Fruit fly (Drosophila melanogaster): ENCODE data around the gene Snmp1.

Snmp1 gene

dm6 chr3R:21187394-21188392 lies 19.7 kb upstream of the Snmp1 start (continued):
- TF ChIP-seq Dip3 (GFP tag; optimal IDR thresholded peaks at IDR 0.05) (no peak), CG1529 (GFP tag; optimal IDR thresholded peaks at IDR 0.05) (no peak), Trl (optimal IDR thresholded peaks at IDR 0.05) (peak; percentile 44 to 54), Trl (GFP tag; optimal IDR thresholded peaks at IDR 0.05) (no peak), CG34376 (GFP tag; optimal IDR thresholded peaks at IDR 0.05) (no peak), CG3281 (GFP tag; optimal IDR thresholded peaks at IDR 0.05) (peak; percentile 49), CG13123 (GFP tag; optimal IDR thresholded peaks at IDR 0.05) (no peak), pho (GFP tag; optimal IDR thresholded peaks at IDR 0.05) (no peak), lola (GFP tag; optimal IDR thresholded peaks at IDR 0.05) (peak in 1 of 3 experiments; percentile 41), sisA (GFP tag; IDR thresholded peaks at IDR 0.05) (peak; percentile 45), emc (GFP tag; optimal IDR thresholded peaks at IDR 0.05) (no peak), rib (GFP tag; IDR thresholded peaks at IDR 0.05) (peak; percentile 64), CG10147 (GFP tag; optimal IDR thresholded peaks at IDR 0.05) (no peak), CG14710 (tag; optimal IDR thresholded peaks at IDR 0.05) (no peak), onecut (GFP tag; IDR thresholded peaks at IDR 0.05) (peak; percentile 28; the same call in 1 of the 2 replicates), CG14014 (GFP tag; IDR thresholded peaks at IDR 0.05) (peak; percentile 58; the same call in 1 of the 2 replicates), CG32532 (GFP tag; IDR thresholded peaks at IDR 0.05) (peak; percentile 63; the same call in 1 of the 2 replicates), pfk (GFP tag; optimal IDR thresholded peaks at IDR 0.05) (no peak), CG10543 (GFP tag; optimal IDR thresholded peaks at IDR 0.05) (peak; percentile 54), oc (tag; optimal IDR thresholded peaks at IDR 0.05) (peak; percentile 23), CG2120 (GFP tag; optimal IDR thresholded peaks at IDR 0.05) (peak; percentile 46), ems (GFP tag; optimal IDR thresholded peaks at IDR 0.05) (no peak), dmrt11E (tag; optimal IDR thresholded peaks at IDR 0.05) (no peak), CG1603 (tag; optimal IDR thresholded peaks at IDR 0.05) (no peak), gsb (GFP tag; IDR thresholded peaks at IDR 0.05) (peak; percentile 40; the same call in 1 of the 2 replicates), nerfin-1 (tag; optimal IDR thresholded peaks at IDR 0.05) (no peak), Bdp1 (GFP tag; optimal IDR thresholded peaks at IDR 0.05) (no peak), Ssrp (tag; optimal IDR thresholded peaks at IDR 0.05) (peak; percentile 32), H2.0 (GFP tag; IDR thresholded peaks at IDR 0.05) (0 out of 2 replicates have a peak, but pooled peaks have one; percentile 8), kni (GFP tag; optimal IDR thresholded peaks at IDR 0.05) (peak; percentile 40), klu (GFP tag; IDR thresholded peaks at IDR 0.05) (peak; percentile 54; the same call in 1 of the 2 replicates), eyg (GFP tag; optimal IDR thresholded peaks at IDR 0.05) (no peak), CTCF (GFP tag; optimal IDR thresholded peaks at IDR 0.05) (no peak), CG17361 (GFP tag; IDR thresholded peaks at IDR 0.05) (peak; percentile 80), CG15601 (tag; optimal IDR thresholded peaks at IDR 0.05) (no peak), CG4424 (GFP tag; optimal IDR thresholded peaks at IDR 0.05) (peak; percentile 32), wek (GFP tag; optimal IDR thresholded peaks at IDR 0.05) (no peak), CG12071 (GFP tag; optimal IDR thresholded peaks at IDR 0.05) (no peak), BtbVII (GFP tag; optimal IDR thresholded peaks at IDR 0.05) (no peak), stc (GFP tag; IDR thresholded peaks at IDR 0.05) (0 out of 2 replicates have a peak, but pooled peaks have one; percentile 51), seq (GFP tag; IDR thresholded peaks at IDR 0.05) (0 out of 2 replicates have a peak, but pooled peaks have one; percentile 6), prd (optimal IDR thresholded peaks at IDR 0.05) (no peak), prd (GFP tag; IDR thresholded peaks at IDR 0.05) (peak; percentile 53), HmgZ (tag; optimal IDR thresholded peaks at IDR 0.05) (no peak), Med (GFP tag) (no peak), Rfx (GFP tag; IDR thresholded peaks at IDR 0.05) (peak; percentile 51; the same call in 1 of the 2 replicates), pum (GFP tag; optimal IDR thresholded peaks at IDR 0.05) (peak; percentile 36), CG12155 (GFP tag; optimal IDR thresholded peaks at IDR 0.05) (no peak), CG8281 (tag; optimal IDR thresholded peaks at IDR 0.05) (no peak)
